Worm (Caenorhabditis elegans) whole organism, late embryonic: ENCODE data around the gene T27E4.5.
A peak's percentile ranks its signal among the peaks of the same experiment; 100 is the strongest.

ENCODE experiments used
- Y22D7AL.16 ChIP-seq: sonication (generic microtip); optimal IDR thresholded peaks from 2 replicates; lab custom pipeline; 2016; ENCODE audit warnings: missing genetic modification characterization, missing compliant biosample characterization
- ceh-19 ChIP-seq: fragments of 200-800 bp; sonication (Bioruptor generic); optimal IDR thresholded peaks from 2 replicates; lab custom pipeline; 2018; ENCODE audit warnings: mild to moderate bottlenecking, missing genetic modification characterization, missing compliant biosample characterization
- ceh-2 ChIP-seq: sonication (generic microtip); optimal IDR thresholded peaks from 2 replicates; lab custom pipeline; 2016; ENCODE audit warnings: missing genotype, missing genetic modification characterization, missing compliant biosample characterization
- ceh-24 ChIP-seq: sonication (generic microtip); optimal IDR thresholded peaks from 2 replicates; lab custom pipeline; 2016; ENCODE audit warnings: mild to moderate bottlenecking, missing genetic modification characterization, missing compliant biosample characterization
- ceh-30 ChIP-seq: fragments of 150-350 bp; optimal IDR thresholded peaks from 2 replicates; lab custom pipeline; 2014; ENCODE audit warnings: missing biosample characterization, missing genetic modification characterization
- ceh-31 ChIP-seq: sonication (generic microtip); optimal IDR thresholded peaks from 2 replicates; lab custom pipeline; 2016; ENCODE audit warnings: missing genetic modification characterization, missing compliant biosample characterization
- ceh-34 ChIP-seq: sonication (generic microtip); optimal IDR thresholded peaks from 2 replicates; lab custom pipeline; 2016; ENCODE audit warnings: mild to moderate bottlenecking, missing genetic modification characterization, missing compliant biosample characterization
- ceh-45 ChIP-seq: fragments of 200-800 bp; sonication (Bioruptor generic); IDR thresholded peaks from 2 replicates; pipeline ENCODE4 v1.3.6; 2022; ENCODE audit warnings: missing genetic modification reagents, missing genetic modification characterization, missing compliant biosample characterization
- ceh-48 ChIP-seq: sonication (generic microtip); optimal IDR thresholded peaks from 2 replicates; lab custom pipeline; 2016; ENCODE audit warnings: missing genetic modification characterization, inconsistent platforms, missing compliant biosample characterization
- elt-2 ChIP-seq: sonication (generic microtip); optimal IDR thresholded peaks from 2 replicates; lab custom pipeline; 2016; ENCODE audit warnings: missing genetic modification reagents, missing genetic modification characterization, missing compliant biosample characterization
- ets-4 ChIP-seq: sonication (generic microtip); optimal IDR thresholded peaks from 2 replicates; lab custom pipeline; 2016; ENCODE audit warnings: missing genetic modification characterization, missing compliant biosample characterization
- eyg-1 ChIP-seq: sonication (generic microtip); optimal IDR thresholded peaks from 2 replicates; lab custom pipeline; 2016; ENCODE audit warnings: missing genotype, missing genetic modification characterization, missing compliant biosample characterization
- fax-1 ChIP-seq: sonication (generic microtip); optimal IDR thresholded peaks from 2 replicates; lab custom pipeline; 2016; ENCODE audit warnings: missing genotype, missing genetic modification characterization, missing compliant biosample characterization
- fkh-10 ChIP-seq: fragments of 150-350 bp; optimal IDR thresholded peaks from 2 replicates; lab custom pipeline; 2014; ENCODE audit warnings: missing biosample characterization, missing genetic modification reagents, missing genetic modification characterization
- fkh-6 ChIP-seq: sonication (generic microtip); optimal IDR thresholded peaks from 2 replicates; lab custom pipeline; 2016; ENCODE audit warnings: missing genetic modification characterization, missing compliant biosample characterization
- gmeb-2 ChIP-seq: sonication (generic microtip); optimal IDR thresholded peaks from 2 replicates; lab custom pipeline; 2016; ENCODE audit warnings: missing genetic modification characterization, inconsistent platforms, missing compliant biosample characterization
- hlh-13 ChIP-seq: fragments of 200-800 bp; sonication (Bioruptor generic); optimal IDR thresholded peaks from 2 replicates; lab custom pipeline; 2018; ENCODE audit warnings: mild to moderate bottlenecking, missing genetic modification characterization, missing compliant biosample characterization
- mec-3 ChIP-seq: sonication (generic microtip); optimal IDR thresholded peaks from 2 replicates; lab custom pipeline; 2016; ENCODE audit warnings: borderline replicate concordance, missing genetic modification characterization, missing compliant biosample characterization
- nfya-1 ChIP-seq: sonication (generic microtip); optimal IDR thresholded peaks from 2 replicates; lab custom pipeline; 2017; ENCODE audit warnings: missing genetic modification characterization, mild to moderate bottlenecking, missing compliant biosample characterization, antibody characterized with exemption, moderate library complexity
- nhr-11 ChIP-seq: fragments of 150-350 bp; optimal IDR thresholded peaks from 2 replicates; lab custom pipeline; 2014; ENCODE audit warnings: missing biosample characterization, missing genetic modification characterization
- odd-2 ChIP-seq: sonication (generic microtip); optimal IDR thresholded peaks from 2 replicates; lab custom pipeline; 2017; ENCODE audit warnings: antibody characterized with exemption, mild to moderate bottlenecking, missing genetic modification characterization, missing compliant biosample characterization
- pat-9 ChIP-seq: fragments of 200-800 bp; sonication (Bioruptor generic); optimal IDR thresholded peaks from 2 replicates; lab custom pipeline; 2018; ENCODE audit warnings: mild to moderate bottlenecking, missing genetic modification characterization, moderate library complexity, missing compliant biosample characterization
- pax-1 ChIP-seq: fragments of 150-350 bp; optimal IDR thresholded peaks from 2 replicates; lab custom pipeline; 2014; ENCODE audit warnings: missing biosample characterization, missing genetic modification characterization
- pros-1 ChIP-seq: fragments of 150-350 bp; optimal IDR thresholded peaks from 2 replicates; lab custom pipeline; 2014; ENCODE audit warnings: missing biosample characterization, missing genetic modification reagents, missing genetic modification characterization
- ref-2 ChIP-seq: sonication (generic microtip); optimal IDR thresholded peaks from 2 replicates; lab custom pipeline; 2016; ENCODE audit warnings: missing genetic modification characterization, missing compliant biosample characterization
- sdc-2 ChIP-seq: sonication (generic microtip); optimal IDR thresholded peaks from 2 replicates; lab custom pipeline; 2016; ENCODE audit warnings: missing genotype, missing genetic modification characterization, missing compliant biosample characterization
- tbx-2 ChIP-seq: sonication (generic microtip); optimal IDR thresholded peaks from 2 replicates; lab custom pipeline; 2016; ENCODE audit warnings: missing genetic modification characterization, missing compliant biosample characterization
- unc-42 ChIP-seq: sonication (generic microtip); optimal IDR thresholded peaks from 2 replicates; lab custom pipeline; 2016; ENCODE audit warnings: missing genotype, missing genetic modification characterization, missing compliant biosample characterization
- unc-86 ChIP-seq: sonication (generic microtip); optimal IDR thresholded peaks from 2 replicates; lab custom pipeline; 2016; ENCODE audit warnings: missing genetic modification characterization, missing compliant biosample characterization
- ztf-16 ChIP-seq: sonication (generic microtip); optimal IDR thresholded peaks from 2 replicates; lab custom pipeline; 2017; ENCODE audit warnings: missing genetic modification characterization, missing compliant biosample characterization

T27E4.5 gene

DNA sequence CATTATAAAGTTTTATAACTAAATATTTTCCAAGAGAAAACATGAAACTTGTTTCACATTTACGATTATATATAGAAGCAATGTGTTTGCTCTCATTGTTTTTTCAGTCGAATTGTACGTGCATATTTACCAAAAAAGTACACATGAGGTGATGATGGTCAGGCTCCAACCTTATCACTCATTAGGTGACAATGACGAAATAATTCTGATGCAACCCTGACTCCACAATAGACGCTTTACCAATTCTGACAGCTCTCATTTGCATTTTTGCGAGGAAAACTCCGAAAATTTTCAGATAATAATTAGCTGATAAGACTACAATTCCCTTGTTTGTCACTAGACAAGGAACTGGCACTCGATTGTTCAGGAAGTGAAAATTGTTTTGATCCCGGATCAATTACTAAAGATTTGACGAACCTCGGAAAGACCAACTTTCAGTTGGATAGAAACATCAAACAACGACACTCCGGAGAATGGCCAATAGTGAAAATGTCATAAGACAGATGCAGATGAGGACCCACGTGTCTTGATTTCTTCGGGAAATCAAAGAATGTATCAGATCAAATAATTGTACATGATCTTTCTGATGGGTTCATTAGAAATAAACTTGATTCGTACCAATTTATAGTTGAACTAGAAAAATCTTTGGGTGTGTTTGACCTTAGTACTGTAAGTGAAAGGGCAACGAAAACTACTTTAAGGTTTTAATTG lies 9.4 kb upstream of the T27E4.5 start:
- no peak for TF ChIP-seq Y22D7AL.16 (tag; lab: Kevin White, UChicago)
- no peak for TF ChIP-seq unc-86 (tag; lab: Kevin White, UChicago)
- no peak for TF ChIP-seq nhr-11
- TF ChIP-seq unc-42 (tag; lab: Kevin White, UChicago), result no peak
- TF ChIP-seq mec-3 (tag; lab: Kevin White, UChicago), result no peak
- TF ChIP-seq fkh-10 (GFP tag; lab: Kevin White, UChicago), result no peak
- TF ChIP-seq elt-2 (tag; lab: Kevin White, UChicago), result peak; percentile 73

DNA sequence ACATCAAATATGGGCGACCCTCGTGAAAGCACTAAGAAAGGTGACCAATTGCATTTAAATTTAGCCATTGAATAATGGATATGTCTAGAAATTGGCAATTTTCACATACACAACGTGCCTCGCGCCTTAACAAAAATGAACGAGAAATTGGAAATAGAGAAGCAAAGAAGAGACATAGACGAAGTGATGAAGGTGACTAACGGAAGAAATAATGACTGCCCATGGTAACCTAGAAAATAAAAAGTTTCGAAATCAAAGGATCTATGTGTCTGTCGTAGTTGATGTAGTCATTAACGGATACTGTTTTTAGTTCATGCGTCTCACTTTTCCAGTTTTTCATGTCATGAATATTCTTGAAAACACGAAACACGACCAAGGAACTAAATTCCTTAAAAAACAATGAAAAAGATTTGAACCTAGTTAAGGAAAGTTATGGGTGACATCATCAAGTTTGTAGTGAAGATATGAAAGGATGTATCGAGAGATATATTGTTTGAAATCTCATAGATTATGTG lies 8.5 kb upstream of the T27E4.5 start:
- no peak for TF ChIP-seq nfya-1 (tag; lab: Kevin White, UChicago)
- TF ChIP-seq fax-1 (tag; lab: Kevin White, UChicago), result no peak
- no peak for TF ChIP-seq ceh-34 (tag; lab: Kevin White, UChicago)
- TF ChIP-seq, all 69 proteins: peak for 0

ce11 chrV:9076273-9076672 lies 6.7 kb upstream of the T27E4.5 start, which contains the start of gene T27E4.7:
Gene T27E4.7, minus strand, starts transcription at chrV:9076322.
- no peak for TF ChIP-seq ceh-45
- TF ChIP-seq ref-2 (tag; lab: Kevin White, UChicago), result no peak
- no peak for TF ChIP-seq pax-1 (tag; lab: Kevin White, UChicago)
- no peak for TF ChIP-seq ceh-2 (tag; lab: Kevin White, UChicago)
- TF ChIP-seq ceh-19 (GFP tag; lab: Kevin White, UChicago), result no peak
- TF ChIP-seq ceh-31 (tag; lab: Kevin White, UChicago), result no peak
- TF ChIP-seq ceh-24 (tag; lab: Kevin White, UChicago), result no peak
- no peak for TF ChIP-seq tbx-2 (tag; lab: Kevin White, UChicago)
- no peak for TF ChIP-seq unc-86 (tag; lab: Kevin White, UChicago)
- TF ChIP-seq gmeb-2 (tag; lab: Kevin White, UChicago), result no peak
- TF ChIP-seq hlh-13 (GFP tag; lab: Kevin White, UChicago), result no peak
- TF ChIP-seq eyg-1 (tag; lab: Kevin White, UChicago), result no peak
- TF ChIP-seq unc-42 (tag; lab: Kevin White, UChicago), result no peak
- TF ChIP-seq ets-4, result no peak

DNA sequence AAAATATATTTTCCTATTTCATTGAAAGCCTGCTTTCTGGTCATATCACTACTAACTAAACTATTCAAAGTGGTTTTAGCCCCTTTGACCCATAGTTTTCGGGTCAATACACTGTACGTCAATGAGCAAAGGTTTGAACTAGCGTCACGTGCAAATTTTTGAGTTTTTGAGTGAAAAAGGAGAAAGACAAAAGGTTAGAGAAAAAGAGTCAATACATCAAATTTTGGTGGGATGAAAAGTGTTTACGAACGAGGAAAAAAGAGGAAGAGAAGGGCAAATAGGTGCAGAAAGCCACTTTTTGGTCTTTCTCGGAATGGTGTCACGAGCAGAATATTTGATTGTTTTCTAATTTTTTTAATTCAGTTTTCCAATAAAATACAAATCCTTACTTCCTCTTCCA lies 6.2 kb upstream of the T27E4.5 start:
- TF ChIP-seq ztf-16, result no peak
- no peak for TF ChIP-seq ceh-45
- no peak for TF ChIP-seq ceh-30 (tag; lab: Kevin White, UChicago)
- no peak for TF ChIP-seq gmeb-2 (tag; lab: Kevin White, UChicago)
- TF ChIP-seq fax-1 (tag; lab: Kevin White, UChicago), result no peak
- no peak for TF ChIP-seq ceh-31 (tag; lab: Kevin White, UChicago)

- TF ChIP-seq pat-9 (tag; lab: Kevin White, UChicago), result no peak
- no peak for TF ChIP-seq unc-86 (tag; lab: Kevin White, UChicago)
- no peak for TF ChIP-seq fkh-6 (tag; lab: Kevin White, UChicago)
- no peak for TF ChIP-seq ceh-31 (tag; lab: Kevin White, UChicago)
- no peak for TF ChIP-seq ceh-48 (tag; lab: Kevin White, UChicago)
- TF ChIP-seq pros-1 (tag; lab: Kevin White, UChicago), result no peak
- no peak for TF ChIP-seq odd-2 (tag; lab: Kevin White, UChicago)
- no peak for TF ChIP-seq sdc-2 (tag; lab: Kevin White, UChicago)
- TF ChIP-seq, all 69 proteins: peak for 0
Measured at ce11 chrV:9074360-9074834, 4.8 kb upstream of the T27E4.5 start.
